Fruit fly (Drosophila melanogaster) whole organism, embryonic: Measurements from ENCODE around the gene CG13386.

ENCODE experiments used
- BEAF-32 ChIP-seq: fragments of 200-800 bp; sonication (Bioruptor generic); optimal IDR thresholded peaks from 3 replicates; lab custom pipeline; 2017; ENCODE audit warnings: missing biosample characterization, missing genetic modification characterization, mild to moderate bottlenecking, moderate library complexity, missing genetic modification reagents
- Bdp1 ChIP-seq: fragments of 200-800 bp; sonication (Bioruptor generic); optimal IDR thresholded peaks from 3 replicates; lab custom pipeline; 2016; ENCODE audit warnings: missing biosample characterization, missing genetic modification characterization
- Bgb ChIP-seq: fragments of 200-800 bp; sonication (Bioruptor generic); IDR thresholded peaks from 2 replicates; pipeline ENCODE4 v1.3.6; 2022; ENCODE audit warnings: missing biosample characterization, missing genetic modification characterization; ENCODE audit not compliant: partially characterized antibody
- CG10462 ChIP-seq: fragments of 200-800 bp; sonication (Bioruptor generic); optimal IDR thresholded peaks from 2 replicates; lab custom pipeline; 2016; ENCODE audit warnings: missing biosample characterization, missing genetic modification characterization
- CG11456 ChIP-seq: fragments of 200-800 bp; sonication (Bioruptor generic); IDR thresholded peaks from 3 replicates; pipeline ENCODE4 v1.3.6; 2022; ENCODE audit warnings: missing biosample characterization, missing genetic modification characterization
- CG12155 ChIP-seq: fragments of 200-800 bp; sonication (Bioruptor generic); optimal IDR thresholded peaks from 3 replicates; lab custom pipeline; 2016; ENCODE audit warnings: missing biosample characterization, missing genetic modification characterization
- CG14050 ChIP-seq: fragments of 200-800 bp; sonication (Bioruptor generic); IDR thresholded peaks from 3 replicates; pipeline ENCODE4 v1.3.6; 2022; ENCODE audit warnings: missing biosample characterization, missing genetic modification characterization
- CG15514 ChIP-seq: fragments of 200-800 bp; sonication (Bioruptor generic); optimal IDR thresholded peaks from 3 replicates; lab custom pipeline; 2017; ENCODE audit warnings: missing biosample characterization, missing genetic modification characterization, mild to moderate bottlenecking, moderate library complexity, missing genetic modification reagents
- CG16863 ChIP-seq: fragments of 200-800 bp; sonication (Bioruptor generic); optimal IDR thresholded peaks from 3 replicates; lab custom pipeline; 2016; ENCODE audit warnings: missing biosample characterization, missing genetic modification characterization
- CG17385 ChIP-seq: fragments of 200-800 bp; sonication (Bioruptor generic); optimal IDR thresholded peaks from 3 replicates; lab custom pipeline; 2018; ENCODE audit warnings: missing biosample characterization, mild to moderate bottlenecking, missing genetic modification characterization
- CG17802 ChIP-seq: fragments of 200-800 bp; sonication (Bioruptor generic); optimal IDR thresholded peaks from 2 replicates; lab custom pipeline; 2018; ENCODE audit warnings: missing biosample characterization, mild to moderate bottlenecking, missing genetic modification characterization, moderate library complexity
- CG1832 ChIP-seq: fragments of 200-800 bp; sonication (Bioruptor generic); optimal IDR thresholded peaks from 2 replicates; lab custom pipeline; 2017; ENCODE audit warnings: missing biosample characterization, mild to moderate bottlenecking, missing genetic modification characterization, inconsistent platforms
- CG2678 ChIP-seq: fragments of 200-800 bp; sonication (Bioruptor generic); optimal IDR thresholded peaks from 3 replicates; lab custom pipeline; 2019; ENCODE audit warnings: missing biosample characterization, mild to moderate bottlenecking, missing genetic modification characterization, moderate library complexity
- CG4617 ChIP-seq: fragments of 200-800 bp; sonication (Bioruptor generic); optimal IDR thresholded peaks from 3 replicates; lab custom pipeline; 2016; ENCODE audit warnings: missing biosample characterization, missing genetic modification characterization, borderline replicate concordance
- CG6254 ChIP-seq: fragments of 200-800 bp; sonication (Bioruptor generic); optimal IDR thresholded peaks from 3 replicates; lab custom pipeline; 2017; ENCODE audit warnings: mild to moderate bottlenecking, missing biosample characterization, missing genetic modification reagents, missing genetic modification characterization
- CHES-1-like ChIP-seq: fragments of 200-800 bp; sonication (Bioruptor generic); optimal IDR thresholded peaks from 2 replicates; lab custom pipeline; 2016; ENCODE audit warnings: missing biosample characterization, missing genetic modification characterization
- D19A ChIP-seq: fragments of 200-800 bp; optimal IDR thresholded peaks from 3 replicates; lab custom pipeline; 2019; ENCODE audit warnings: missing biosample characterization, mild to moderate bottlenecking, missing genetic modification characterization, moderate library complexity
- Deaf1 ChIP-seq: fragments of 200-800 bp; optimal IDR thresholded peaks from 3 replicates; lab custom pipeline; 2019; ENCODE audit warnings: missing biosample characterization, mild to moderate bottlenecking, missing genetic modification characterization, moderate library complexity
- Dref ChIP-seq: fragments of 200-800 bp; sonication (Bioruptor generic); IDR thresholded peaks from 2 replicates; pipeline ENCODE4 v1.3.6; 2022; ENCODE audit warnings: missing biosample characterization, missing genetic modification characterization
- E2f2 ChIP-seq: fragments of 200-800 bp; sonication (Bioruptor generic); IDR thresholded peaks from 2 replicates; pipeline ENCODE4 v1.3.6; 2022; ENCODE audit warnings: missing biosample characterization, missing genetic modification characterization
- Eip74EF ChIP-seq, 2 experiments: fragments of 200-800 bp in 1 of 2; fragments of >200 bp in 1 of 2; sonication (Bioruptor generic) in 1 of 2; optimal IDR thresholded peaks; 2 replicates each; lab custom pipeline; 2017 to 2019; ENCODE audit warnings: missing biosample characterization in 2 of 2, missing genetic modification characterization in 2 of 2, mild to moderate bottlenecking in 1 of 2, moderate library complexity in 1 of 2
- Ets65A ChIP-seq: fragments of 200-800 bp; sonication (Bioruptor generic); peaks from one replicate; lab custom pipeline; 2016; ENCODE audit warnings: missing biosample characterization, missing genetic modification characterization
- Fer1 ChIP-seq: fragments of 200-800 bp; sonication (Bioruptor generic); optimal IDR thresholded peaks from 2 replicates; lab custom pipeline; 2017; ENCODE audit warnings: missing biosample characterization, mild to moderate bottlenecking, missing genetic modification characterization
- HLH3B ChIP-seq: fragments of 200-800 bp; sonication (Bioruptor generic); IDR thresholded peaks from 2 replicates; pipeline ENCODE4 v1.3.6; 2022; ENCODE audit warnings: missing biosample characterization, missing genetic modification characterization
- Hand ChIP-seq: fragments of 200-800 bp; sonication (Bioruptor generic); optimal IDR thresholded peaks from 2 replicates; lab custom pipeline; 2017; ENCODE audit warnings: mild to moderate bottlenecking, missing biosample characterization, missing genetic modification reagents, missing genetic modification characterization
- Hey ChIP-seq: fragments of 200-800 bp; sonication (Bioruptor generic); optimal IDR thresholded peaks from 3 replicates; lab custom pipeline; 2018; ENCODE audit warnings: missing biosample characterization, mild to moderate bottlenecking, missing genetic modification characterization
- Hsf ChIP-seq: fragments of 200-800 bp; sonication (Bioruptor generic); optimal IDR thresholded peaks from 3 replicates; lab custom pipeline; 2016; ENCODE audit warnings: missing biosample characterization, missing genetic modification characterization
- Jarid2 ChIP-seq: fragments of 200-800 bp; sonication (Bioruptor generic); optimal IDR thresholded peaks from 3 replicates; lab custom pipeline; 2017; ENCODE audit warnings: mild to moderate bottlenecking, missing biosample characterization, missing genetic modification reagents, missing genetic modification characterization
- Lpt ChIP-seq: fragments of >200 bp; optimal IDR thresholded peaks from 2 replicates; lab custom pipeline; 2018; ENCODE audit warnings: missing biosample characterization, missing genetic modification characterization
- NC2β ChIP-seq: fragments of 200-800 bp; sonication (Bioruptor generic); optimal IDR thresholded peaks from 2 replicates; lab custom pipeline; 2016; ENCODE audit warnings: missing biosample characterization, missing genetic modification characterization
- Ptx1 ChIP-seq: fragments of 200-800 bp; sonication (Bioruptor generic); IDR thresholded peaks from 2 replicates; pipeline ENCODE4 v1.3.6; 2022; ENCODE audit warnings: missing biosample characterization, missing genetic modification characterization
- Sox102F ChIP-seq: fragments of 200-800 bp; sonication (Bioruptor generic); optimal IDR thresholded peaks from 2 replicates; lab custom pipeline; 2018; ENCODE audit warnings: missing biosample characterization, mild to moderate bottlenecking, missing genetic modification characterization, moderate library complexity
- bbx ChIP-seq: fragments of 200-800 bp; sonication (Bioruptor generic); IDR thresholded peaks from 2 replicates; pipeline ENCODE4 v1.3.6; 2022; ENCODE audit warnings: missing biosample characterization, missing genetic modification characterization; ENCODE audit not compliant: partially characterized antibody
- cad ChIP-seq: fragments of >200 bp; optimal IDR thresholded peaks from 2 replicates; lab custom pipeline; 2017; ENCODE audit warnings: missing biosample characterization, missing genetic modification characterization
- dmrt99B ChIP-seq: fragments of 200-800 bp; sonication (Bioruptor generic); optimal IDR thresholded peaks from 2 replicates; lab custom pipeline; 2018; ENCODE audit warnings: missing biosample characterization, mild to moderate bottlenecking, missing genetic modification characterization, moderate library complexity
- dysf ChIP-seq: fragments of 200-800 bp; sonication (Bioruptor generic); IDR thresholded peaks from 3 replicates; pipeline ENCODE4 v1.3.6; 2022; ENCODE audit warnings: missing biosample characterization, missing genetic modification characterization
- eve ChIP-seq, 2 experiments: fragments of >200 bp; optimal IDR thresholded peaks; 2 replicates each; lab custom pipeline; 2017; ENCODE audit warnings: missing biosample characterization in 2 of 2, missing genetic modification characterization in 2 of 2
- knrl ChIP-seq: fragments of 200-800 bp; sonication (Bioruptor generic); IDR thresholded peaks from 3 replicates; pipeline ENCODE4 v1.3.6; 2022; ENCODE audit warnings: missing biosample characterization, missing genetic modification characterization; ENCODE audit not compliant: partially characterized antibody
- lab ChIP-seq: fragments of 200-800 bp; sonication (Bioruptor generic); optimal IDR thresholded peaks from 3 replicates; lab custom pipeline; 2017; ENCODE audit warnings: missing biosample characterization, missing genetic modification characterization, mild to moderate bottlenecking, moderate library complexity, missing genetic modification reagents
- lmd ChIP-seq: fragments of 200-800 bp; sonication (Bioruptor generic); IDR thresholded peaks from 2 replicates; pipeline ENCODE4 v1.3.6; 2022; ENCODE audit warnings: missing biosample characterization, missing genetic modification characterization
- mld ChIP-seq: fragments of 200-800 bp; sonication (Bioruptor generic); IDR thresholded peaks from 3 replicates; pipeline ENCODE4 v1.3.6; 2022; ENCODE audit warnings: missing biosample characterization, missing genetic modification characterization; ENCODE audit not compliant: partially characterized antibody
- nmo ChIP-seq: fragments of 200-800 bp; sonication (Bioruptor generic); optimal IDR thresholded peaks from 2 replicates; lab custom pipeline; 2018; ENCODE audit warnings: missing biosample characterization, mild to moderate bottlenecking, missing genetic modification characterization, moderate library complexity
- nom ChIP-seq: fragments of 200-800 bp; sonication (Bioruptor generic); optimal IDR thresholded peaks from 2 replicates; lab custom pipeline; 2017; ENCODE audit warnings: missing biosample characterization, missing genetic modification characterization, mild to moderate bottlenecking, moderate library complexity, missing genetic modification reagents
- p53 ChIP-seq: fragments of 200-800 bp; sonication (Bioruptor generic); optimal IDR thresholded peaks from 2 replicates; lab custom pipeline; 2016; ENCODE audit warnings: missing biosample characterization, missing genetic modification characterization
- pnt ChIP-seq: fragments of 200-800 bp; sonication (Bioruptor generic); optimal IDR thresholded peaks from 3 replicates; lab custom pipeline; 2016; ENCODE audit warnings: missing biosample characterization, missing genetic modification characterization
- pros ChIP-seq: fragments of 200-800 bp; sonication (Bioruptor generic); optimal IDR thresholded peaks from 3 replicates; lab custom pipeline; 2019; ENCODE audit warnings: missing biosample characterization, mild to moderate bottlenecking, missing genetic modification characterization, moderate library complexity
- sim ChIP-seq: fragments of 200-800 bp; sonication (Bioruptor generic); IDR thresholded peaks from 2 replicates; pipeline ENCODE4 v1.3.6; 2022; ENCODE audit warnings: missing biosample characterization, missing genetic modification characterization
- tap ChIP-seq: fragments of 200-800 bp; optimal IDR thresholded peaks from 3 replicates; lab custom pipeline; 2019; ENCODE audit warnings: missing biosample characterization, mild to moderate bottlenecking, missing genetic modification characterization, moderate library complexity
- tna ChIP-seq: fragments of 200-800 bp; sonication (Bioruptor generic); IDR thresholded peaks from 2 replicates; pipeline ENCODE4 v1.3.6; 2022; ENCODE audit warnings: missing biosample characterization, missing genetic modification characterization; ENCODE audit not compliant: partially characterized antibody
- unpg ChIP-seq: fragments of 200-800 bp; sonication (Bioruptor generic); optimal IDR thresholded peaks from 3 replicates; lab custom pipeline; 2018; ENCODE audit warnings: missing biosample characterization, mild to moderate bottlenecking, missing genetic modification characterization, moderate library complexity

CG13386 gene

DNA sequence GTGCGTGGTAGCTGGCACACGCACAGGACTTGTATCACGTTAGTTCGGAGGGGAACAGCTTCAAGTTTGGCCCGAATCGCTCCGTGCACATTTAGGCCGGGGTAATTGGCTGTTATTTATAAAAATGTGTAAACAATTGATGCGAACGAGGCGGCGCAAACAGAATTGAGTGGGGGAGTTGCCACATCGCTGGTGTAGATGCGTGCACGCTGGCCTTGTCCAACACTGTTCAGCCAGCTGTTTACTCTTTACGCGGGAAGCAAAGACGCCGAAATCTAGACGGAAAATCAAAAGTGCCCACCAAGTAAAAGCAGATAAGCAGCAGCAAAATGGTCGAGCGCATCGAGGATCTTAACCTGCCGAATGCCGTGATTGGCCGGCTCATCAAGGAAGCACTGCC is 38.4 kb downstream of the CG13386 start, which contains the start of the genes D12 and Chrac-14 (continued):
- no peak; the same call in 1 of the 2 replicates for TF ChIP-seq lmd (GFP tag; lab: Robert Waterston, UW)
- TF ChIP-seq CG15514 (GFP tag; lab: Kevin White, UChicago), result peak; percentile 42
- no peak for TF ChIP-seq nmo (GFP tag; lab: Kevin White, UChicago)
- TF ChIP-seq pros (GFP tag; lab: Kevin White, UChicago), result no peak
- TF ChIP-seq CG17385 (GFP tag; lab: Kevin White, UChicago), result no peak
- TF ChIP-seq Jarid2 (GFP tag; lab: Kevin White, UChicago), result no peak
- no peak for TF ChIP-seq Sox102F (GFP tag; lab: Kevin White, UChicago)
- TF ChIP-seq sim (GFP tag; lab: Robert Waterston, UW), result no peak
- no peak for TF ChIP-seq Fer1 (GFP tag; lab: Kevin White, UChicago)
- no peak for TF ChIP-seq Ptx1 (GFP tag; lab: Robert Waterston, UW)
- peak; percentile 26 for TF ChIP-seq BEAF-32 (GFP tag; lab: Kevin White, UChicago)
- TF ChIP-seq E2f2 (GFP tag; lab: Robert Waterston, UW), result peak; percentile 73
- no peak for TF ChIP-seq CG2678
- no peak for TF ChIP-seq Eip74EF (GFP tag; optimal IDR thresholded peaks at IDR 0.05; lab: Kevin White, UChicago)
- TF ChIP-seq HLH3B, result no peak
- no peak for TF ChIP-seq CG17802
- no peak for TF ChIP-seq Hey (tag; lab: Kevin White, UChicago)
- no peak for TF ChIP-seq CG6254
- peak; percentile 21 for TF ChIP-seq CG12155 (GFP tag; lab: Kevin White, UChicago)
- TF ChIP-seq Bgb (GFP tag; lab: Robert Waterston, UW), result peak; percentile 9; the same call in 1 of the 2 replicates
- TF ChIP-seq Deaf1 (tag; lab: Kevin White, UChicago), result no peak
- TF ChIP-seq CG11456 (GFP tag; lab: Robert Waterston, UW), result no peak
- TF ChIP-seq NC2β (GFP tag; lab: Kevin White, UChicago), result peak; percentile 11
- no peak for TF ChIP-seq tna (GFP tag; lab: Robert Waterston, UW)
- TF ChIP-seq CG16863 (GFP tag; lab: Kevin White, UChicago), result no peak
- peak; percentile 16 for TF ChIP-seq Bdp1 (GFP tag; lab: Kevin White, UChicago)
- no peak for TF ChIP-seq Hand (GFP tag; lab: Kevin White, UChicago)
- peak; percentile 51 for TF ChIP-seq CG4617 (GFP tag; lab: Kevin White, UChicago)
- TF ChIP-seq Hsf (GFP tag; lab: Kevin White, UChicago), result no peak
- TF ChIP-seq tap (tag; lab: Kevin White, UChicago), result no peak
- TF ChIP-seq mld (GFP tag; lab: Robert Waterston, UW), result no peak
- TF ChIP-seq dmrt99B, result no peak
- TF ChIP-seq Lpt (GFP tag; lab: Kevin White, UChicago), result no peak
- TF ChIP-seq CHES-1-like, result no peak
- TF ChIP-seq nom (GFP tag; lab: Kevin White, UChicago), result no peak
- TF ChIP-seq dysf, result 0 out of 3 replicates have a peak, but pooled peaks have one; percentile 15
- no peak for TF ChIP-seq CG1832 (GFP tag; lab: Kevin White, UChicago)
- no peak for TF ChIP-seq cad (GFP tag; lab: Kevin White, UChicago)
- TF ChIP-seq bbx (GFP tag; lab: Robert Waterston, UW), result no peak
- TF ChIP-seq D19A (tag; lab: Kevin White, UChicago), result no peak
- TF ChIP-seq pnt (GFP tag; lab: Kevin White, UChicago), result no peak
- TF ChIP-seq Ets65A (GFP tag; lab: Kevin White, UChicago), result no peak
- TF ChIP-seq Dref (GFP tag; lab: Robert Waterston, UW), result 0 out of 2 replicates have a peak, but pooled peaks have one; percentile 15
- no peak for TF ChIP-seq unpg (GFP tag; lab: Kevin White, UChicago)
- no peak for TF ChIP-seq knrl (GFP tag; lab: Robert Waterston, UW)
- TF ChIP-seq eve (GFP tag; optimal IDR thresholded peaks at IDR 0.05; lab: Kevin White, UChicago), result no peak
- TF ChIP-seq lab (GFP tag; lab: Kevin White, UChicago), result no peak
- TF ChIP-seq p53, result no peak
- no peak for TF ChIP-seq CG10462 (GFP tag; lab: Kevin White, UChicago)
- no peak for TF ChIP-seq CG14050
